Fruit fly (Drosophila melanogaster) whole organism, prepupa: ENCODE measurements around the gene Jhbp2.
A peak's percentile ranks its signal among the peaks of the same experiment; 100 is the strongest.

Experiments
- Blimp-1 ChIP-seq: fragments of 200-800 bp; sonication (Bioruptor generic); optimal IDR thresholded peaks from 3 replicates; lab custom pipeline; 2017; ENCODE audit warnings: missing biosample characterization, missing genetic modification characterization, mild to moderate bottlenecking, moderate library complexity, missing genetic modification reagents
- CG10631 ChIP-seq: fragments of 200-800 bp; sonication (Bioruptor generic); optimal IDR thresholded peaks from 2 replicates; lab custom pipeline; 2016; ENCODE audit warnings: missing biosample characterization, missing genetic modification characterization
- CG10669 ChIP-seq: fragments of 200-800 bp; sonication (Bioruptor generic); optimal IDR thresholded peaks from 3 replicates; lab custom pipeline; 2018; ENCODE audit warnings: missing biosample characterization, mild to moderate bottlenecking, missing genetic modification characterization, moderate library complexity
- CG11294 ChIP-seq: fragments of 200-800 bp; sonication (Bioruptor generic); IDR thresholded peaks from 2 replicates; pipeline ENCODE4 v1.3.6; 2022; ENCODE audit warnings: missing biosample characterization, missing genetic modification characterization
- CG11762 ChIP-seq: fragments of 200-800 bp; sonication (Bioruptor generic); optimal IDR thresholded peaks from 3 replicates; lab custom pipeline; 2016; ENCODE audit warnings: missing biosample characterization, missing genetic modification characterization; ENCODE audit not compliant: insufficient read depth
- CG3032 ChIP-seq: fragments of 200-800 bp; optimal IDR thresholded peaks from 2 replicates; lab custom pipeline; 2019; ENCODE audit warnings: missing biosample characterization, mild to moderate bottlenecking, missing genetic modification characterization, moderate library complexity
- CG31627 ChIP-seq: fragments of 200-800 bp; sonication (Bioruptor generic); optimal IDR thresholded peaks from 3 replicates; lab custom pipeline; 2016; ENCODE audit warnings: missing biosample characterization, missing genetic modification characterization
- CG34406 ChIP-seq: fragments of 200-800 bp; sonication (Bioruptor generic); optimal IDR thresholded peaks from 3 replicates; lab custom pipeline; 2016; ENCODE audit warnings: missing biosample characterization, missing genetic modification characterization
- CG3919 ChIP-seq: fragments of 200-800 bp; sonication (Bioruptor generic); optimal IDR thresholded peaks from 3 replicates; lab custom pipeline; 2016; ENCODE audit warnings: missing biosample characterization, missing genetic modification characterization
- CG6163 ChIP-seq: fragments of 200-800 bp; sonication (Bioruptor generic); IDR thresholded peaks from 3 replicates; pipeline ENCODE4 v1.3.6; 2022; ENCODE audit warnings: missing biosample characterization, missing genetic modification characterization
- CG6276 ChIP-seq: fragments of 200-800 bp; sonication (Bioruptor generic); optimal IDR thresholded peaks from 2 replicates; lab custom pipeline; 2017; ENCODE audit warnings: missing biosample characterization, mild to moderate bottlenecking, missing genetic modification characterization
- CG6854 ChIP-seq: fragments of 200-800 bp; sonication (Bioruptor generic); optimal IDR thresholded peaks from 2 replicates; lab custom pipeline; 2017; ENCODE audit warnings: missing biosample characterization, mild to moderate bottlenecking, missing genetic modification characterization
- CG7368 ChIP-seq: fragments of 200-800 bp; sonication (Bioruptor generic); optimal IDR thresholded peaks from 3 replicates; lab custom pipeline; 2016; ENCODE audit warnings: missing biosample characterization, missing genetic modification characterization
- CG8319 ChIP-seq: fragments of 200-800 bp; sonication (Bioruptor generic); optimal IDR thresholded peaks from 3 replicates; lab custom pipeline; 2016; ENCODE audit warnings: missing biosample characterization, missing genetic modification characterization
- CG8632 ChIP-seq: fragments of 200-800 bp; sonication (Bioruptor generic); optimal IDR thresholded peaks from 3 replicates; lab custom pipeline; 2016; ENCODE audit warnings: missing biosample characterization, missing genetic modification characterization
- Eip75B ChIP-seq: fragments of 200-800 bp; sonication (Bioruptor generic); optimal IDR thresholded peaks from 3 replicates; lab custom pipeline; 2016; ENCODE audit warnings: missing biosample characterization, missing genetic modification characterization
- Ets96B ChIP-seq: fragments of 200-800 bp; optimal IDR thresholded peaks from 2 replicates; lab custom pipeline; 2019; ENCODE audit warnings: missing biosample characterization, mild to moderate bottlenecking, missing genetic modification characterization, moderate library complexity
- Gug ChIP-seq: fragments of 200-800 bp; sonication (Bioruptor generic); IDR thresholded peaks from 2 replicates; pipeline ENCODE4 v1.3.6; 2022; ENCODE audit warnings: missing biosample characterization, missing genetic modification characterization
- Hr39 ChIP-seq: fragments of 200-800 bp; sonication (Bioruptor generic); optimal IDR thresholded peaks from 2 replicates; lab custom pipeline; 2016; ENCODE audit warnings: missing biosample characterization, missing genetic modification characterization
- Met ChIP-seq: fragments of 200-800 bp; sonication (Bioruptor generic); optimal IDR thresholded peaks from 3 replicates; lab custom pipeline; 2016; ENCODE audit warnings: missing biosample characterization, missing genetic modification characterization
- Sox14 ChIP-seq: fragments of 200-800 bp; sonication (Bioruptor generic); optimal IDR thresholded peaks from 3 replicates; lab custom pipeline; 2016; ENCODE audit warnings: missing biosample characterization, missing genetic modification characterization
- Sox15 ChIP-seq: fragments of 200-800 bp; sonication (Bioruptor generic); optimal IDR thresholded peaks from 3 replicates; lab custom pipeline; 2016; ENCODE audit warnings: missing biosample characterization, missing genetic modification characterization
- achi ChIP-seq: fragments of 200-800 bp; sonication (Bioruptor generic); optimal IDR thresholded peaks from 3 replicates; lab custom pipeline; 2016; ENCODE audit warnings: missing biosample characterization, missing genetic modification characterization
- cyc ChIP-seq: fragments of 200-800 bp; sonication (Bioruptor generic); optimal IDR thresholded peaks from 3 replicates; lab custom pipeline; 2016; ENCODE audit warnings: missing biosample characterization, missing genetic modification characterization
- dac ChIP-seq: fragments of 200-800 bp; sonication (Bioruptor generic); optimal IDR thresholded peaks from 2 replicates; lab custom pipeline; 2017; ENCODE audit warnings: missing biosample characterization, mild to moderate bottlenecking, missing genetic modification characterization
- dsx ChIP-seq: fragments of 200-800 bp; optimal IDR thresholded peaks from 3 replicates; lab custom pipeline; 2019; ENCODE audit warnings: missing biosample characterization, mild to moderate bottlenecking, missing genetic modification characterization, moderate library complexity; ENCODE audit not compliant: poor library complexity, severe bottlenecking
- eg ChIP-seq: fragments of 200-800 bp; sonication (Bioruptor generic); IDR thresholded peaks from 3 replicates; pipeline ENCODE4 v1.3.6; 2022; ENCODE audit warnings: missing biosample characterization, missing genetic modification characterization
- esn ChIP-seq: fragments of 200-800 bp; sonication (Bioruptor generic); optimal IDR thresholded peaks from 2 replicates; lab custom pipeline; 2016; ENCODE audit warnings: missing biosample characterization, mild to moderate bottlenecking, missing genetic modification characterization, moderate library complexity
- fkh ChIP-seq: fragments of 200-800 bp; sonication (Bioruptor generic); optimal IDR thresholded peaks from 3 replicates; lab custom pipeline; 2017; ENCODE audit warnings: missing biosample characterization, mild to moderate bottlenecking, missing genetic modification characterization, moderate library complexity
- net ChIP-seq: fragments of 200-800 bp; sonication (Bioruptor generic); optimal IDR thresholded peaks from 3 replicates; lab custom pipeline; 2016; ENCODE audit warnings: missing biosample characterization, missing genetic modification characterization
- pdm3 ChIP-seq: fragments of 200-800 bp; sonication (Bioruptor generic); optimal IDR thresholded peaks from 3 replicates; lab custom pipeline; 2016; ENCODE audit warnings: missing biosample characterization, missing genetic modification characterization
- salr ChIP-seq, 2 experiments: fragments of 200-800 bp; sonication (Bioruptor generic); optimal IDR thresholded peaks; 3 replicates each; lab custom pipeline; 2016 to 2018; ENCODE audit warnings: missing biosample characterization in 2 of 2, missing genetic modification characterization in 2 of 2, mild to moderate bottlenecking in 1 of 2
- spab ChIP-seq: fragments of 200-800 bp; sonication (Bioruptor generic); optimal IDR thresholded peaks from 2 replicates; lab custom pipeline; 2017; ENCODE audit warnings: missing biosample characterization, mild to moderate bottlenecking, missing genetic modification characterization, missing genetic modification reagents
- ss ChIP-seq, 2 experiments: fragments of 200-800 bp; sonication (Bioruptor generic); optimal IDR thresholded peaks; 2 replicates in 1 of 2; 3 replicates in 1 of 2; lab custom pipeline; 2017 to 2018; ENCODE audit warnings: mild to moderate bottlenecking in 2 of 2, missing biosample characterization in 2 of 2, missing genetic modification characterization in 2 of 2, moderate library complexity in 1 of 2
- svp ChIP-seq: fragments of 200-800 bp; sonication (Bioruptor generic); peaks from one replicate; lab custom pipeline; 2016; ENCODE audit warnings: missing biosample characterization, missing genetic modification characterization
- topi ChIP-seq: fragments of 200-800 bp; sonication (Bioruptor generic); optimal IDR thresholded peaks from 3 replicates; lab custom pipeline; 2016; ENCODE audit warnings: missing biosample characterization, missing genetic modification characterization
- vri ChIP-seq: fragments of 200-800 bp; sonication (Bioruptor generic); optimal IDR thresholded peaks from 3 replicates; lab custom pipeline; 2016; ENCODE audit warnings: missing biosample characterization, mild to moderate bottlenecking, missing genetic modification characterization

The Jhbp2 gene

DNA sequence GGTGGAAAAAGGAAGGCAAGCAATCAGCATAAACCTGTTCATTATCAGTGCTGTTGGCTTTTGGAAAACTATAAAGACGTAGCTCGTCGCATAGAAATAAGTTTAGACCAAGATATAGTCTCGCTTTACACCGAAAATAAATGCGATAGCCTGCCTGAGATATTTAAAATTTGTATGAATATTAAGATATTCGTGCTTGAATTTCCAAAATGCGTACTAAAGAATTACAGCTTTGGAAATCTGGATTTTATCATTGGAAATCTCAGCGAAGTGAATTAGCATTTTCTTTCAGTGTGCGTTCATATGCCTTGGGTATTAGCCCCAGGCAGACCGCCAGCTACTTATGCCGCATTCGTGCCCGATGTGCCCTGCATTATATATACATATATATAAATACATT is 49.0 kb upstream of the Jhbp2 start (continued):
- TF ChIP-seq Sox15 (GFP tag; lab: Kevin White, UChicago) (peak; percentile 35), Hr39 (GFP tag; lab: Kevin White, UChicago) (peak; percentile 41), salr (GFP tag; optimal IDR thresholded peaks at IDR 0.05; lab: Kevin White, UChicago) (peak; percentile 61 to 83), achi (GFP tag; lab: Kevin White, UChicago) (peak; percentile 86), CG6276 (GFP tag; lab: Kevin White, UChicago) (peak; percentile 88), ss (GFP tag; optimal IDR thresholded peaks at IDR 0.05; lab: Kevin White, UChicago) (peak; percentile 61), vri (GFP tag; lab: Kevin White, UChicago) (peak; percentile 22), CG7368 (GFP tag; lab: Kevin White, UChicago) (peak; percentile 56), CG8319 (GFP tag; lab: Kevin White, UChicago) (peak; percentile 36), cyc (GFP tag; lab: Kevin White, UChicago) (peak; percentile 42), CG3032 (tag; lab: Kevin White, UChicago) (peak; percentile 81), fkh (GFP tag; lab: Kevin White, UChicago) (peak; percentile 33), pdm3 (GFP tag; lab: Kevin White, UChicago) (peak; percentile 84), dac (peak; percentile 81), Met (GFP tag; lab: Kevin White, UChicago) (peak; percentile 53)
- TF ChIP-seq, all 60 proteins: peak for 56

DNA sequence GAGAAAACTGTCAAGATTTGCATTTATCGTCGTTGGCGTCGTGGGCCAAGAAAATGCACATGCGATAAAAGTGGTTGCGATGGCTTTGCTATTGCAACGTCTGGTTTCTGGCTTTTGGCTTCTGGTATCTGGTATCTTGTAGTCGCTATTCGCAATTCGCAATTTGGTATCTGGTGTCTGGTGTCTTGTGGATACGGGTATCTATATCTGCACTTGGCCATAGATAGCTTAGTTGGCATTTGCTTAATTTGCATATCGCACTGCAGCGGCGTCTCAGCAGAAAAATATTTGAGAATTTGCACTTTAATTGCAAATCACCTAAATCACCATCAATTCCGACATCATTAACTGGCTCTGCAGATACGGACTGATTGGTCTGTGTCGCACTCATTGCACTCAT is 39.5 kb upstream of the Jhbp2 start:
- TF ChIP-seq CG34406 (no peak), eg (no peak), CG11294 (no peak), CG31627 (no peak), cyc (GFP tag; lab: Kevin White, UChicago) (no peak), CG6163 (GFP tag; lab: Robert Waterston, UW) (no peak), CG6854 (GFP tag; lab: Kevin White, UChicago) (no peak), CG7368 (GFP tag; lab: Kevin White, UChicago) (no peak), ss (GFP tag; optimal IDR thresholded peaks at IDR 0.05; lab: Kevin White, UChicago) (no peak), Blimp-1 (no peak), Sox14 (GFP tag; lab: Kevin White, UChicago) (no peak), CG3032 (tag; lab: Kevin White, UChicago) (no peak), topi (GFP tag; lab: Kevin White, UChicago) (no peak), CG11762 (GFP tag; lab: Kevin White, UChicago) (no peak), Gug (GFP tag; lab: Robert Waterston, UW) (no peak), dsx (GFP tag; lab: Kevin White, UChicago) (no peak), vri (GFP tag; lab: Kevin White, UChicago) (no peak), salr (GFP tag; optimal IDR thresholded peaks at IDR 0.05; lab: Kevin White, UChicago) (no peak), esn (GFP tag; lab: Kevin White, UChicago) (no peak)

DNA sequence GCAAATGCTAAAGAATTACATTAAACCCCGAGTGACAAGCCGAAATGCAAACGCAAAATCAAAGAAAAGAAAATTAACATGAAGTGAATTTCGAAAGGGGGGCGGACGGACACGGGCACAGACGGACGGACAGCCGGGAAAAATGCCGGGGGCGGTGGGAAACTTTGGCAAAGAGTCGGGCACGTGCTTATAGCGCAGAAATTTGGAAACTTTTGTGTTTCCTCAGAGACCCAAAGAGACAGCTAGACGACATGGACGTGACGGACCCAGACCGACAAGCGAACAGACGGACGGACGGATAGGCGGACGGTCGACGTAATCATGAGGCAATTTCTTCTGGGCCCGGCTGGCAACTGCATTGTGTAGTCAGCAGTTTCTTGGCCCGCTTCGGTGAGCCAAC is 37.6 kb upstream of the Jhbp2 start:
- no peak for TF ChIP-seq CG6276 (GFP tag; lab: Kevin White, UChicago)
- TF ChIP-seq CG10669 (GFP tag; lab: Kevin White, UChicago), result no peak
- no peak for TF ChIP-seq spab
- no peak for TF ChIP-seq ss (GFP tag; optimal IDR thresholded peaks at IDR 0.05; lab: Kevin White, UChicago)
- TF ChIP-seq CG3919 (GFP tag; lab: Kevin White, UChicago), result no peak
- no peak for TF ChIP-seq CG7368 (GFP tag; lab: Kevin White, UChicago)
- TF ChIP-seq Sox15 (GFP tag; lab: Kevin White, UChicago), result no peak
- no peak for TF ChIP-seq Blimp-1
- TF ChIP-seq CG11294, result no peak
- TF ChIP-seq CG8632 (GFP tag; lab: Kevin White, UChicago), result no peak
- no peak for TF ChIP-seq CG11762 (GFP tag; lab: Kevin White, UChicago)
- TF ChIP-seq Gug (GFP tag; lab: Robert Waterston, UW), result no peak
- TF ChIP-seq Ets96B, result no peak
- TF ChIP-seq CG10631 (GFP tag; lab: Kevin White, UChicago), result no peak
- TF ChIP-seq Sox14 (GFP tag; lab: Kevin White, UChicago), result no peak
- no peak for TF ChIP-seq Hr39 (GFP tag; lab: Kevin White, UChicago)
- TF ChIP-seq CG6163 (GFP tag; lab: Robert Waterston, UW), result no peak
- TF ChIP-seq net (GFP tag; lab: Kevin White, UChicago), result no peak
- no peak for TF ChIP-seq Eip75B (GFP tag; lab: Kevin White, UChicago)
- TF ChIP-seq svp (GFP tag; lab: Kevin White, UChicago), result no peak
- TF ChIP-seq, all 60 proteins: peak for 0
